Worm (Caenorhabditis elegans): ENCODE results near the gene mpz-4.

The mpz-4 gene

ce11 chrIV:4858573-4858972 is 31.5 kb upstream of the mpz-4 start, which contains the start of gene Y17G9A.3:
Gene Y17G9A.3 (minus strand): TSS chrIV:4858673.
- no peak for TF ChIP-seq nhr-111 (GFP tag; optimal IDR thresholded peaks at IDR 0.05)
- no peak for TF ChIP-seq zfp-2 (tag; optimal IDR thresholded peaks at IDR 0.05)
- no peak for TF ChIP-seq nhr-76 (tag; optimal IDR thresholded peaks at IDR 0.05)

- no peak for TF ChIP-seq php-3 (GFP tag; IDR thresholded peaks at IDR 0.05)
- no peak for TF ChIP-seq gei-8 (GFP tag; optimal IDR thresholded peaks at IDR 0.05)
- TF ChIP-seq attf-4 (tag; optimal IDR thresholded peaks at IDR 0.05) = no peak
- TF ChIP-seq mes-2 (tag; optimal IDR thresholded peaks at IDR 0.05; ENCODE audit: poor library complexity, severe bottlenecking) = no peak
- no peak for TF ChIP-seq egl-43 (GFP tag; IDR thresholded peaks at IDR 0.05)
- no peak for TF ChIP-seq ceh-28 (tag; optimal IDR thresholded peaks at IDR 0.05)
- no peak for TF ChIP-seq Y75B8A.6 (GFP tag; IDR thresholded peaks at IDR 0.05)
- TF ChIP-seq vab-7 (GFP tag; IDR thresholded peaks at IDR 0.05) = no peak
- no peak for TF ChIP-seq R02D3.7 (tag; optimal IDR thresholded peaks at IDR 0.05)
- TF ChIP-seq zip-11 (GFP tag; IDR thresholded peaks at IDR 0.05) = no peak
Observed at ce11 chrIV:4856195-4856594, 29.1 kb upstream of the mpz-4 start, which contains the start of gene Y17G9A.2. Gene Y17G9A.2 (minus strand): TSS chrIV:4856295.

- no peak for TF ChIP-seq lin-15B (tag; optimal IDR thresholded peaks at IDR 0.05)
- TF ChIP-seq zfp-2 (tag; optimal IDR thresholded peaks at IDR 0.05) = no peak
- no peak for TF ChIP-seq attf-4 (tag; optimal IDR thresholded peaks at IDR 0.05)
- TF ChIP-seq ztf-7 (tag; optimal IDR thresholded peaks at IDR 0.05) = no peak
- TF ChIP-seq pha-4 (GFP tag; IDR thresholded peaks at IDR 0.05) = no peak
- TF ChIP-seq pha-4 (tag; optimal IDR thresholded peaks at IDR 0.05) = no peak
- no peak for TF ChIP-seq lin-38 (GFP tag; IDR thresholded peaks at IDR 0.05)
- TF ChIP-seq madf-9 (GFP tag; conservative IDR thresholded peaks at IDR 0.05) = no peak
- no peak for TF ChIP-seq mxl-3 (GFP tag; optimal IDR thresholded peaks at IDR 0.05)
- TF ChIP-seq fos-1 (tag; optimal IDR thresholded peaks at IDR 0.05) = no peak
- TF ChIP-seq ceh-32 (tag; optimal IDR thresholded peaks at IDR 0.05; ENCODE audit: poor library complexity) = no peak
- TF ChIP-seq madf-5 (GFP tag; IDR thresholded peaks at IDR 0.05) = no peak
- TF ChIP-seq daf-16 (GFP tag; optimal IDR thresholded peaks at IDR 0.05) = no peak
- TF ChIP-seq daf-16 (tag; optimal IDR thresholded peaks at IDR 0.05) = no peak
- TF ChIP-seq Y5F2A.4 (GFP tag; optimal IDR thresholded peaks at IDR 0.05) = no peak
- no peak for TF ChIP-seq unc-39 (tag; optimal IDR thresholded peaks at IDR 0.05)
- TF ChIP-seq vab-7 (GFP tag; IDR thresholded peaks at IDR 0.05) = no peak
- TF ChIP-seq F10B5.3 (tag; optimal IDR thresholded peaks at IDR 0.05) = no peak
- TF ChIP-seq tra-1 (GFP tag; IDR thresholded peaks at IDR 0.05) = no peak
Observed at ce11 chrIV:4846793-4847192, 19.7 kb upstream of the mpz-4 start, which contains the start of gene tat-2. Gene tat-2 (minus strand): TSS chrIV:4846893.

- TF ChIP-seq nhr-28 (tag; optimal IDR thresholded peaks at IDR 0.05) (peak; percentile 8), Y105C5A.15 (GFP tag; IDR thresholded peaks at IDR 0.05) (no peak), pqm-1 (tag; optimal IDR thresholded peaks at IDR 0.05) (peak; percentile 69)
Observed at ce11 chrIV:4842030-4842429, 14.9 kb upstream of the mpz-4 start.

ce11 chrIV:4829641-4830040 is 2.5 kb upstream of the mpz-4 start:
- TF ChIP-seq unc-62 (GFP tag; optimal IDR thresholded peaks at IDR 0.05 in 1 of 2) (no peak), unc-62 (tag; optimal IDR thresholded peaks at IDR 0.05) (no peak), aha-1 (tag) (peak; percentile 91)

ce11 chrIV:4821843-4822242 is 5.3 kb downstream of the mpz-4 start:
- peak; percentile 90 for TF ChIP-seq dmd-6 (GFP tag; IDR thresholded peaks at IDR 0.05)
- TF ChIP-seq F10B5.3 (tag; optimal IDR thresholded peaks at IDR 0.05) = no peak
- no peak for TF ChIP-seq zfp-3 (GFP tag; conservative IDR thresholded peaks at IDR 0.05)
- no peak for TF ChIP-seq duxl-1 (tag; optimal IDR thresholded peaks at IDR 0.05; ENCODE audit: poor library complexity)
- TF ChIP-seq php-3 (GFP tag; IDR thresholded peaks at IDR 0.05) = 0 out of 2 replicates have a peak, but pooled peaks have one; percentile 6
- TF ChIP-seq hlh-11 (tag; optimal IDR thresholded peaks at IDR 0.05) = peak; percentile 34
- peak; percentile 50 for TF ChIP-seq T20F7.1 (GFP tag; optimal IDR thresholded peaks at IDR 0.05)
- TF ChIP-seq pha-4 (GFP tag; IDR thresholded peaks at IDR 0.05) = peak; percentile 20; the same call in 1 of the 2 replicates
- no peak for TF ChIP-seq pha-4 (tag; optimal IDR thresholded peaks at IDR 0.05)
- peak in 1 of 2 experiments; percentile 23 for TF ChIP-seq daf-16 (GFP tag; optimal IDR thresholded peaks at IDR 0.05)
- peak; percentile 93 for TF ChIP-seq daf-16 (tag; optimal IDR thresholded peaks at IDR 0.05)
- peak; percentile 40 for TF ChIP-seq nhr-48 (tag; optimal IDR thresholded peaks at IDR 0.05)
- TF ChIP-seq dmd-8 (GFP tag; IDR thresholded peaks at IDR 0.05) = no peak
- TF ChIP-seq dve-1 (tag; optimal IDR thresholded peaks at IDR 0.05; ENCODE audit: insufficient read depth) = peak; percentile 83
